Fruit fly (Drosophila melanogaster): ENCODE results near the gene CG10063.

Gene CG10063

DNA sequence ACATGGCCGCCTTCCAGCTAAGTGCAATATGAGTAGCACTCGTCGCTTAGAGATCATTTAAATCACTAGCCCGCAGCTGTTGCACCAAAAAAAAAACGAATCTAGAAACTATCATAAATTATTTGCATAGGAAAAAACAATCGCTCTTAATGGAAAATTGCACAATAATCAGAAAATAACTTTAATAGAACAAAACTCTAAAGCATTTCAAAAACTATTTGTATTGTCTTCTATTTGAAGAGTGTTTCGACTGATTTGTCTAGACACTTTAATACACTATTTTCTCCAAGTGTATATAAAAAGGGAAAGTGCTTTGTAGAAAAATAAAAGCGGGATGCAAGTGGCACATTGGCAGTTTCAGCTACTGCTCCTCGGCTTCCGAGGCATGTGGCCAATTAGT is 34.2 kb upstream of the CG10063 start:
- TF ChIP-seq tai (GFP tag; optimal IDR thresholded peaks at IDR 0.05) (no peak), Hnf4 (GFP tag; optimal IDR thresholded peaks at IDR 0.05) (no peak), CG9705 (GFP tag; optimal IDR thresholded peaks at IDR 0.05) (no peak), woc (GFP tag; optimal IDR thresholded peaks at IDR 0.05) (no peak), Vsx2 (GFP tag; optimal IDR thresholded peaks at IDR 0.05; ENCODE audit: partially characterized antibody) (no peak), OdsH (GFP tag; optimal IDR thresholded peaks at IDR 0.05) (no peak), lola (GFP tag; optimal IDR thresholded peaks at IDR 0.05) (no peak)

DNA sequence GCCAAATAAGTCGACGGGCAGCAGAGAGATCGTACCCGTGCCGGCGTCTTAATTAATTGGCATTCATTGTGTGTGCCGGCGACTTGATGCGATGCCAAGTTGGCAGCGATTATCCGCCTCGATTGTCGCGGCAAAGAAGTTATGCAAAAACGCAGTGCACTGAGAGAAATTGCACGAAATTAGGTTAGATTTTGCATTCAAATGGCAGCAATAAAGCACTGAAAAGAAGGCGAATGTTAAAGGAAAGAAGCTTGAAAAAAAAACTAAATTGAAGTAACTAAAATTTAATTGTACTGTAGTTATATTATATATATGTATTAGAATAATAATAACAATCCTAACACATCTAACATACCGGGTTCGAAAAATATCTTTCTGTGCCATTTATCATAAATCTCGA is 30.9 kb upstream of the CG10063 start:
- TF ChIP-seq psq (GFP tag; optimal IDR thresholded peaks at IDR 0.05): no peak

DNA sequence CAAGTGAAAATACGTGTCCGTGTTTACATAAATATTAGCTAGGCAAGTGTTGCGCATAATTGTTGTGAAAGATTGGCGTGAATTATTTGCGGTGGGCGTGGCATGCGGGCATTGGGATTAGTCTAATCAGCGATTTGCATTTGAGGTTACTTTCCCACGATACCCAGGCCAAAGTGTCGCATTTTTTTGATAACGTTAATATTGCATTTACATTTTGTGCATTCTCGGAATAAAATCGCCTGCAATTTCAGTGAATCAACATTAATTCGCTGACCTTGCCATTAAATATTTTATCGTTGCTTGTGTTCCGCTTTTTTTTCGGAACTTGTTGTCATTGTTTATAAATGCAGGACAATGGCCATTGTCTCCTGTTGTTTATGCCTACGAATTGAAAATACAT is 30.1 kb upstream of the CG10063 start:
- no peak for TF ChIP-seq Hr78 (GFP tag; optimal IDR thresholded peaks at IDR 0.05)
- no peak for TF ChIP-seq jim (GFP tag; optimal IDR thresholded peaks at IDR 0.05)
- TF ChIP-seq Vsx2 (GFP tag; optimal IDR thresholded peaks at IDR 0.05; ENCODE audit: partially characterized antibody): no peak
- TF ChIP-seq sv (GFP tag; optimal IDR thresholded peaks at IDR 0.05): no peak
- TF ChIP-seq lola (GFP tag; optimal IDR thresholded peaks at IDR 0.05): no peak
- TF ChIP-seq pan (optimal IDR thresholded peaks at IDR 0.05): no peak

DNA sequence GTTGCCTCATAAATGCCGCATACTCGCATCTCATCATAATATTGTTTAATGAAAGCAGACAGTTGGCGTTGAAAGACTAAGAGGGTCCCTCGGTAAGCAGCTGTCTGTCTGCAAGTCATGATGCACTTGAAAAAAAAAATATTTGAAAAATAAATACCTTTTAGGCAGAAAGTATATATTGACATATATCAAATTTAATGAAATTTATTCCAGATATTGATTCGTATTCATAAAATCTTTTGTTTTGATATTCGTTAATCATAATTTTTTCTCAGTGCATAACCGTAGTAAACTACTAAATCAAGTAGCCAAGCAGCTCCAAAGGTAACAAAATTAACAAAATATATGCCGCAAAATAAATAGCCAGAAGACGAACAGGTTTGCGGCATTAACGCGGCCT is 29.6 kb upstream of the CG10063 start:
- TF ChIP-seq lola (GFP tag; optimal IDR thresholded peaks at IDR 0.05) (no peak), Vsx2 (GFP tag; optimal IDR thresholded peaks at IDR 0.05; ENCODE audit: partially characterized antibody) (no peak), ey (GFP tag; optimal IDR thresholded peaks at IDR 0.05) (no peak), Hnf4 (GFP tag; optimal IDR thresholded peaks at IDR 0.05) (no peak), OdsH (GFP tag; optimal IDR thresholded peaks at IDR 0.05) (no peak), psq (GFP tag; optimal IDR thresholded peaks at IDR 0.05) (no peak), GATAd (GFP tag; optimal IDR thresholded peaks at IDR 0.05) (no peak), Sp1 (GFP tag; optimal IDR thresholded peaks at IDR 0.05) (no peak), Dfd (GFP tag; optimal IDR thresholded peaks at IDR 0.05) (no peak), dsf (GFP tag; optimal IDR thresholded peaks at IDR 0.05; ENCODE audit: borderline replicate concordance) (no peak), brk (GFP tag; optimal IDR thresholded peaks at IDR 0.05) (no peak), Hr83 (GFP tag; optimal IDR thresholded peaks at IDR 0.05; ENCODE audit: poor library complexity, severe bottlenecking) (no peak), Mio (GFP tag; optimal IDR thresholded peaks at IDR 0.05) (no peak), fru (GFP tag; optimal IDR thresholded peaks at IDR 0.05) (no peak), Hr78 (GFP tag; optimal IDR thresholded peaks at IDR 0.05) (no peak), Rel (GFP tag; optimal IDR thresholded peaks at IDR 0.05) (no peak), Rel (tag; optimal IDR thresholded peaks at IDR 0.05) (no peak), pan (optimal IDR thresholded peaks at IDR 0.05) (no peak), jim (GFP tag; optimal IDR thresholded peaks at IDR 0.05) (no peak)

DNA sequence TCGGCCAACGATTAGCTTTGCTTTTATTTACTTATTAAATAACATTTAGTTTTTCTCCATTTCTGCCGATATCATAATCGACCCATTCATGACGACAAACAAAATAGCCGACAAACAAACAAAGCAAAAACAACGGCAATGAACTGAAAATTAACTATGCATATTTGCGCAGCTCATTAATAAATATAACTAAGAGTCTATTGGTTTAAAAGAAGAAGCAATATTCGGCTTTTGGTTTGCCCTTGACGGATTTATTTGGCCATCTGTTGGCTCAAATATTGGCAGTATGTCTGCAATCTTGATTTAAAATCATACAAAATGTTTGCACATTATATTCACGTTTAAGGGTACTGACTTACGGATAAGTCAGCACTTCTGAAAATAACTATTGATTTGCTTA is 27.7 kb upstream of the CG10063 start:
- no peak for TF ChIP-seq br (GFP tag; optimal IDR thresholded peaks at IDR 0.05)
- TF ChIP-seq Hr78 (GFP tag; optimal IDR thresholded peaks at IDR 0.05): no peak
- TF ChIP-seq usp (GFP tag; optimal IDR thresholded peaks at IDR 0.05): no peak
- TF ChIP-seq sv (GFP tag; optimal IDR thresholded peaks at IDR 0.05): no peak
- no peak for TF ChIP-seq tai (GFP tag; optimal IDR thresholded peaks at IDR 0.05)
- TF ChIP-seq GATAd (GFP tag; optimal IDR thresholded peaks at IDR 0.05): no peak
- no peak for TF ChIP-seq CG9705 (GFP tag; optimal IDR thresholded peaks at IDR 0.05)
- no peak for TF ChIP-seq Dfd (GFP tag; optimal IDR thresholded peaks at IDR 0.05)
- no peak for TF ChIP-seq ey (GFP tag; optimal IDR thresholded peaks at IDR 0.05)
- no peak for TF ChIP-seq jim (GFP tag; optimal IDR thresholded peaks at IDR 0.05)
- no peak for TF ChIP-seq sage (GFP tag; optimal IDR thresholded peaks at IDR 0.05)
- no peak for TF ChIP-seq foxo (GFP tag; optimal IDR thresholded peaks at IDR 0.05)
- no peak for TF ChIP-seq N (GFP tag; optimal IDR thresholded peaks at IDR 0.05)
- no peak for TF ChIP-seq dl (GFP tag; optimal IDR thresholded peaks at IDR 0.05; ENCODE audit: insufficient read depth in 1 of 2, partially characterized antibody in 2 of 2)

DNA sequence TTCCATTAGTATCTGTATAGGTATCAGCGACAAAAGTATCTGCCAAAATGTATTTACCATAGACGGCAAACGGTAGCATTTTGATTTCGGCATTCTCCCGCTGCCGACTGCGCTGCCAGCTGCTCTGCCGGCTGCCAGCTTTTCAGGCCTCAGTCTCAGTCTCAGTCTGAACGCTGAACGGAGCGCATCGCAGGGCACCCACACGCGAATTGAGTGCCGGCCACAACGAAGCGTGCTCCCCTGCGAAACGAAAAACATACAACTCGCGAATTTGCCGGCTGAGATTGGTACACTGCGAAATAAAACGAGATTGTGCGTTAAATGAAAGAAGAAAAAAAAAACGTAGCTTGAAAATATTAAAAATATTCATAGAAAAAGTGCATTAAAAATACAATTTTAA is 26.4 kb upstream of the CG10063 start, which contains the start of gene Mp:
Mp (plus strand) TSS at position 152 of the 400 bp plus-strand sequence.
- TF ChIP-seq Mio (GFP tag; optimal IDR thresholded peaks at IDR 0.05) (no peak), HLH106 (tag; optimal IDR thresholded peaks at IDR 0.05) (no peak), dl (GFP tag; optimal IDR thresholded peaks at IDR 0.05; ENCODE audit: insufficient read depth in 1 of 2, partially characterized antibody in 2 of 2) (no peak), ey (GFP tag; optimal IDR thresholded peaks at IDR 0.05) (no peak), Abd-B (GFP tag; optimal IDR thresholded peaks at IDR 0.05) (no peak), OdsH (GFP tag; optimal IDR thresholded peaks at IDR 0.05) (no peak), brk (GFP tag; optimal IDR thresholded peaks at IDR 0.05) (no peak), Hr83 (GFP tag; optimal IDR thresholded peaks at IDR 0.05; ENCODE audit: poor library complexity, severe bottlenecking) (no peak), sage (GFP tag; optimal IDR thresholded peaks at IDR 0.05) (no peak), h (GFP tag; optimal IDR thresholded peaks at IDR 0.05) (no peak), CG32264 (GFP tag; optimal IDR thresholded peaks at IDR 0.05) (no peak), N (GFP tag; optimal IDR thresholded peaks at IDR 0.05) (no peak), CrebA (GFP tag; optimal IDR thresholded peaks at IDR 0.05; ENCODE audit: borderline replicate concordance) (no peak), Vsx2 (GFP tag; optimal IDR thresholded peaks at IDR 0.05; ENCODE audit: partially characterized antibody) (no peak), fru (GFP tag; optimal IDR thresholded peaks at IDR 0.05) (no peak), CG9705 (GFP tag; optimal IDR thresholded peaks at IDR 0.05) (no peak)

Measured in whole organism, wandering third instar larva.